Worm (Caenorhabditis elegans) whole organism, early embryonic: Measurements from ENCODE around the gene atf-4.

Experiments used
- F13C5.2 ChIP-seq: sonication (generic microtip); optimal IDR thresholded peaks from 2 replicates; lab custom pipeline; 2017; ENCODE audit warnings: mild to moderate bottlenecking, missing genetic modification characterization, inconsistent platforms, missing compliant biosample characterization
- ama-1 ChIP-seq: fragments of 150-350 bp; optimal IDR thresholded peaks from 2 replicates; lab custom pipeline; 2014
- ets-7 ChIP-seq: sonication (generic microtip); optimal IDR thresholded peaks from 2 replicates; lab custom pipeline; 2016; ENCODE audit warnings: missing genotype, missing genetic modification characterization, missing compliant biosample characterization
- flt-1 ChIP-seq: fragments of 200-800 bp; sonication (Bioruptor generic); IDR thresholded peaks from 2 replicates; pipeline ENCODE4 v1.3.6; 2022; ENCODE audit warnings: missing genetic modification characterization, missing compliant biosample characterization
- hnd-1 ChIP-seq: sonication (generic microtip); optimal IDR thresholded peaks from 2 replicates; lab custom pipeline; 2016; ENCODE audit warnings: missing genetic modification characterization, missing compliant biosample characterization
- pes-1 ChIP-seq: fragments of 200-800 bp; sonication (Bioruptor generic); IDR thresholded peaks from 2 replicates; pipeline ENCODE4 v1.3.6; 2022; ENCODE audit warnings: missing genetic modification reagents, missing genetic modification characterization, missing compliant biosample characterization
- scrt-1 ChIP-seq: fragments of 200-800 bp; sonication (Bioruptor generic); IDR thresholded peaks from 2 replicates; pipeline ENCODE4 v1.3.6; 2022; ENCODE audit warnings: missing genetic modification characterization, missing compliant biosample characterization
- tbx-11 ChIP-seq: fragments of 200-800 bp; sonication (Bioruptor generic); IDR thresholded peaks from 2 replicates; pipeline ENCODE4 v1.3.6; 2022; ENCODE audit warnings: missing genetic modification characterization, missing compliant biosample characterization
- tbx-37 ChIP-seq: fragments of 200-800 bp; sonication (Bioruptor generic); conservative IDR thresholded peaks from 2 replicates; pipeline ENCODE4 v1.3.6; 2022; ENCODE audit warnings: missing genetic modification reagents, missing genetic modification characterization, missing compliant biosample characterization

ce11 chrX:14771682-14772081, 38.9 kb downstream of the atf-4 start, which contains the start of gene Y16B4A.2:
- TF ChIP-seq F13C5.2 (tag; lab: Kevin White, UChicago), result no peak
- no peak for TF ChIP-seq scrt-1
- no peak for TF ChIP-seq flt-1 (GFP tag; lab: Robert Waterston, UW)
- no peak for TF ChIP-seq ama-1 (lab: Kevin White, UChicago)
- no peak for TF ChIP-seq ets-7 (tag; lab: Kevin White, UChicago)
- TF ChIP-seq hnd-1 (tag; lab: Kevin White, UChicago), result no peak
- no peak for TF ChIP-seq tbx-11 (GFP tag; lab: Robert Waterston, UW)
- TF ChIP-seq pes-1 (GFP tag; lab: Robert Waterston, UW), result no peak
- no peak for TF ChIP-seq tbx-37 (GFP tag; lab: Robert Waterston, UW)
